Worm (Caenorhabditis elegans) whole organism, young adult: ENCODE data around the gene Y49F6B.19.

Experiments used
- F10E7.11 ChIP-seq: sonication (generic microtip); optimal IDR thresholded peaks from 2 replicates; lab custom pipeline; 2017; ENCODE audit warnings: mild to moderate bottlenecking, missing genetic modification characterization, moderate library complexity, missing compliant biosample characterization
- F23B12.7 ChIP-seq: sonication (generic microtip); optimal IDR thresholded peaks from 2 replicates; lab custom pipeline; 2017; ENCODE audit warnings: missing genetic modification characterization, mild to moderate bottlenecking, missing compliant biosample characterization, antibody characterized with exemption, moderate library complexity; ENCODE audit not compliant: insufficient read depth
- K11D2.4 ChIP-seq: fragments of 200-800 bp; sonication (Bioruptor generic); IDR thresholded peaks from 2 replicates; pipeline ENCODE4 v1.3.6; 2022; ENCODE audit warnings: missing genetic modification reagents, missing genetic modification characterization, missing compliant biosample characterization
- T26A5.8 ChIP-seq: sonication (generic microtip); optimal IDR thresholded peaks from 2 replicates; lab custom pipeline; 2016; ENCODE audit warnings: missing genetic modification characterization, missing compliant biosample characterization
- Y67H2A.10 ChIP-seq: fragments of 200-800 bp; sonication (Bioruptor generic); conservative IDR thresholded peaks from 2 replicates; pipeline ENCODE4 v1.3.6; 2022; ENCODE audit warnings: missing genetic modification reagents, missing genetic modification characterization, missing compliant biosample characterization
- Y79H2A.3 ChIP-seq: fragments of 200-800 bp; sonication (Bioruptor generic); conservative IDR thresholded peaks from 2 replicates; pipeline ENCODE4 v1.3.6; 2022; ENCODE audit warnings: missing genetic modification reagents, missing genetic modification characterization, missing compliant biosample characterization
- Y95B8A.8 ChIP-seq: fragments of 200-800 bp; sonication (Bioruptor generic); IDR thresholded peaks from 2 replicates; pipeline ENCODE4 v1.3.6; 2022; ENCODE audit warnings: missing genetic modification reagents, missing genetic modification characterization, missing compliant biosample characterization
- ZK185.1 ChIP-seq: sonication (generic microtip); optimal IDR thresholded peaks from 2 replicates; lab custom pipeline; 2016; ENCODE audit warnings: mild to moderate bottlenecking, missing genetic modification characterization, missing compliant biosample characterization; ENCODE audit not compliant: poor library complexity, severe bottlenecking
- ama-1 ChIP-seq, 3 experiments: fragments of 150-350 bp in 1 of 3; sonication (generic microtip) in 2 of 3; optimal IDR thresholded peaks; 2 replicates each; lab custom pipeline; 2014 to 2018; ENCODE audit warnings: missing biosample characterization in 2 of 3, missing genetic modification characterization in 2 of 3, missing genetic modification reagents in 2 of 3
- aptf-3 ChIP-seq: fragments of 200-800 bp; sonication (Bioruptor generic); IDR thresholded peaks from 2 replicates; pipeline ENCODE4 v1.3.6; 2022; ENCODE audit warnings: missing genetic modification characterization, missing compliant biosample characterization
- attf-3 ChIP-seq: fragments of 200-800 bp; sonication (Bioruptor generic); conservative IDR thresholded peaks from 2 replicates; pipeline ENCODE4 v1.3.6; 2022; ENCODE audit warnings: missing genetic modification reagents, missing genetic modification characterization, missing compliant biosample characterization
- attf-6 ChIP-seq: fragments of 200-800 bp; sonication (Bioruptor generic); IDR thresholded peaks from 2 replicates; pipeline ENCODE4 v1.3.6; 2022; ENCODE audit warnings: missing genetic modification reagents, missing genetic modification characterization, missing compliant biosample characterization
- bed-2 ChIP-seq: fragments of 200-800 bp; sonication (Bioruptor generic); IDR thresholded peaks from 2 replicates; pipeline ENCODE4 v1.3.6; 2022; ENCODE audit warnings: missing genetic modification reagents, missing genetic modification characterization, missing compliant biosample characterization
- ceh-100 ChIP-seq: fragments of 200-800 bp; sonication (Bioruptor generic); IDR thresholded peaks from 2 replicates; pipeline ENCODE4 v1.3.6; 2022; ENCODE audit warnings: missing genetic modification reagents, missing genetic modification characterization, missing compliant biosample characterization
- ceh-27 ChIP-seq: fragments of 200-800 bp; sonication (Bioruptor generic); optimal IDR thresholded peaks from 2 replicates; lab custom pipeline; 2018; ENCODE audit warnings: mild to moderate bottlenecking, missing genetic modification characterization, moderate library complexity, missing compliant biosample characterization
- ceh-91 ChIP-seq: fragments of 200-800 bp; sonication (Bioruptor generic); IDR thresholded peaks from 2 replicates; pipeline ENCODE4 v1.3.6; 2022; ENCODE audit warnings: missing genetic modification reagents, missing genetic modification characterization, missing compliant biosample characterization
- dpff-1 ChIP-seq: sonication (generic microtip); optimal IDR thresholded peaks from 2 replicates; lab custom pipeline; 2017; ENCODE audit warnings: mild to moderate bottlenecking, missing genetic modification characterization, missing compliant biosample characterization
- efl-1 ChIP-seq: fragments of 150-350 bp; optimal IDR thresholded peaks from 2 replicates; lab custom pipeline; 2014; ENCODE audit warnings: missing biosample characterization, missing genetic modification reagents, missing genetic modification characterization
- fkh-3 ChIP-seq: sonication (generic microtip); optimal IDR thresholded peaks from 2 replicates; lab custom pipeline; 2016; ENCODE audit warnings: mild to moderate bottlenecking, missing genetic modification characterization, missing compliant biosample characterization
- hlh-12 ChIP-seq: sonication (generic microtip); optimal IDR thresholded peaks from 2 replicates; lab custom pipeline; 2016; ENCODE audit warnings: missing genetic modification characterization, missing compliant biosample characterization
- hrde-1 ChIP-seq: sonication (generic microtip); optimal IDR thresholded peaks from 2 replicates; lab custom pipeline; 2016; ENCODE audit warnings: missing genetic modification characterization, mild to moderate bottlenecking, missing compliant biosample characterization, moderate library complexity, missing genotype, missing genetic modification reagents, borderline replicate concordance
- hsf-1 ChIP-seq: fragments of 200-800 bp; sonication (Bioruptor generic); IDR thresholded peaks from 2 replicates; pipeline ENCODE4 v1.3.6; 2022; ENCODE audit warnings: missing genetic modification reagents, missing genetic modification characterization, missing compliant biosample characterization
- lin-40 ChIP-seq: sonication (generic microtip); optimal IDR thresholded peaks from 2 replicates; lab custom pipeline; 2016; ENCODE audit warnings: missing genetic modification characterization, mild to moderate bottlenecking, missing compliant biosample characterization, missing genotype, missing genetic modification reagents
- lir-1 ChIP-seq: fragments of 200-800 bp; sonication (Bioruptor generic); conservative IDR thresholded peaks from 2 replicates; pipeline ENCODE4 v1.3.6; 2022; ENCODE audit warnings: missing genetic modification reagents, missing genetic modification characterization, missing compliant biosample characterization
- lsy-27 ChIP-seq: sonication (generic microtip); optimal IDR thresholded peaks from 2 replicates; lab custom pipeline; 2017; ENCODE audit warnings: missing genetic modification characterization, mild to moderate bottlenecking, missing compliant biosample characterization, antibody characterized with exemption, missing genotype, borderline replicate concordance; ENCODE audit not compliant: insufficient read depth
- madf-8 ChIP-seq: fragments of 200-800 bp; sonication (Bioruptor generic); conservative IDR thresholded peaks from 2 replicates; pipeline ENCODE4 v1.3.6; 2022; ENCODE audit warnings: missing genetic modification reagents, missing genetic modification characterization, missing compliant biosample characterization
- mel-28 ChIP-seq: sonication (generic microtip); optimal IDR thresholded peaks from 2 replicates; lab custom pipeline; 2016; ENCODE audit warnings: borderline replicate concordance, mild to moderate bottlenecking, missing genetic modification characterization, missing compliant biosample characterization
- mxl-1 ChIP-seq: sonication (generic microtip); optimal IDR thresholded peaks from 2 replicates; lab custom pipeline; 2016; ENCODE audit warnings: missing genetic modification characterization, missing compliant biosample characterization
- nfya-2 ChIP-seq: fragments of 200-800 bp; sonication (Bioruptor generic); IDR thresholded peaks from 2 replicates; pipeline ENCODE4 v1.3.6; 2022; ENCODE audit warnings: missing genetic modification reagents, missing genetic modification characterization, missing compliant biosample characterization
- nfyb-1 ChIP-seq: fragments of 200-800 bp; sonication (Bioruptor generic); IDR thresholded peaks from 2 replicates; pipeline ENCODE4 v1.3.6; 2022; ENCODE audit warnings: missing genetic modification reagents, missing genetic modification characterization, missing compliant biosample characterization
- pha-4 ChIP-seq: fragments of 150-350 bp; sonication (generic microtip); optimal IDR thresholded peaks from 2 replicates; lab custom pipeline; 2014; ENCODE audit warnings: missing biosample characterization, missing genetic modification reagents, missing genetic modification characterization
- repo-1 ChIP-seq: sonication (generic microtip); optimal IDR thresholded peaks from 2 replicates; lab custom pipeline; 2017; ENCODE audit warnings: mild to moderate bottlenecking, missing genetic modification characterization, missing compliant biosample characterization
- rpc-1 ChIP-seq, 2 experiments: fragments of 150-350 bp in 1 of 2; sonication (generic microtip) in 1 of 2; optimal IDR thresholded peaks; 2 replicates each; lab custom pipeline; 2014 to 2018; ENCODE audit warnings: missing biosample characterization in 1 of 2, missing genetic modification characterization in 1 of 2, missing genetic modification reagents in 1 of 2, missing genotype in 1 of 2
- sdz-38 ChIP-seq: sonication (generic microtip); optimal IDR thresholded peaks from 2 replicates; lab custom pipeline; 2016; ENCODE audit warnings: missing genotype, missing genetic modification characterization, missing compliant biosample characterization
- snpc-3.4 ChIP-seq: sonication (generic microtip); optimal IDR thresholded peaks from 2 replicates; lab custom pipeline; 2017; ENCODE audit warnings: missing genetic modification characterization, mild to moderate bottlenecking, missing compliant biosample characterization, antibody characterized with exemption, moderate library complexity, missing genotype, missing genetic modification reagents
- snpc-4 ChIP-seq, 5 experiments: fragments of 150-350 bp in 1 of 5; sonication (generic microtip) in 4 of 5; optimal IDR thresholded peaks; 2 replicates each; lab custom pipeline; 2014 to 2018; ENCODE audit warnings: missing genetic modification characterization in 5 of 5, missing biosample characterization in 3 of 5, antibody characterized with exemption in 2 of 5, mild to moderate bottlenecking in 2 of 5, missing compliant biosample characterization in 2 of 5, missing genotype in 2 of 5, moderate library complexity in 2 of 5, missing genetic modification reagents in 1 of 5
- tbx-9 ChIP-seq: sonication (generic microtip); optimal IDR thresholded peaks from 2 replicates; lab custom pipeline; 2016; ENCODE audit warnings: borderline replicate concordance, missing genetic modification characterization, inconsistent platforms, missing compliant biosample characterization
- tlf-1 ChIP-seq: fragments of 200-800 bp; sonication (Bioruptor generic); optimal IDR thresholded peaks from 2 replicates; lab custom pipeline; 2018; ENCODE audit warnings: mild to moderate bottlenecking, missing genetic modification characterization, missing compliant biosample characterization
- unc-130 ChIP-seq: sonication (generic microtip); optimal IDR thresholded peaks from 2 replicates; lab custom pipeline; 2016; ENCODE audit warnings: missing genetic modification reagents, missing genetic modification characterization, missing compliant biosample characterization
- unc-62 ChIP-seq: fragments of 150-350 bp; optimal IDR thresholded peaks from 2 replicates; lab custom pipeline; 2014; ENCODE audit warnings: missing biosample characterization, missing genetic modification reagents, missing genetic modification characterization
- zfh-2 ChIP-seq: fragments of 200-800 bp; sonication (Bioruptor generic); conservative IDR thresholded peaks from 2 replicates; pipeline ENCODE4 v1.3.6; 2022; ENCODE audit warnings: missing genetic modification reagents, missing genetic modification characterization, missing compliant biosample characterization
- ztf-18 ChIP-seq: sonication (generic microtip); optimal IDR thresholded peaks from 2 replicates; lab custom pipeline; 2016; ENCODE audit warnings: missing genotype, mild to moderate bottlenecking, missing genetic modification characterization, missing compliant biosample characterization
- ztf-28 ChIP-seq: fragments of 200-800 bp; sonication (Bioruptor generic); IDR thresholded peaks from 2 replicates; pipeline ENCODE4 v1.3.6; 2022; ENCODE audit warnings: missing genetic modification reagents, missing genetic modification characterization, missing compliant biosample characterization
- ztf-3 ChIP-seq: fragments of 200-800 bp; sonication (Bioruptor generic); optimal IDR thresholded peaks from 2 replicates; lab custom pipeline; 2018; ENCODE audit warnings: mild to moderate bottlenecking, missing genetic modification characterization, missing compliant biosample characterization

Y49F6B.19 gene

DNA sequence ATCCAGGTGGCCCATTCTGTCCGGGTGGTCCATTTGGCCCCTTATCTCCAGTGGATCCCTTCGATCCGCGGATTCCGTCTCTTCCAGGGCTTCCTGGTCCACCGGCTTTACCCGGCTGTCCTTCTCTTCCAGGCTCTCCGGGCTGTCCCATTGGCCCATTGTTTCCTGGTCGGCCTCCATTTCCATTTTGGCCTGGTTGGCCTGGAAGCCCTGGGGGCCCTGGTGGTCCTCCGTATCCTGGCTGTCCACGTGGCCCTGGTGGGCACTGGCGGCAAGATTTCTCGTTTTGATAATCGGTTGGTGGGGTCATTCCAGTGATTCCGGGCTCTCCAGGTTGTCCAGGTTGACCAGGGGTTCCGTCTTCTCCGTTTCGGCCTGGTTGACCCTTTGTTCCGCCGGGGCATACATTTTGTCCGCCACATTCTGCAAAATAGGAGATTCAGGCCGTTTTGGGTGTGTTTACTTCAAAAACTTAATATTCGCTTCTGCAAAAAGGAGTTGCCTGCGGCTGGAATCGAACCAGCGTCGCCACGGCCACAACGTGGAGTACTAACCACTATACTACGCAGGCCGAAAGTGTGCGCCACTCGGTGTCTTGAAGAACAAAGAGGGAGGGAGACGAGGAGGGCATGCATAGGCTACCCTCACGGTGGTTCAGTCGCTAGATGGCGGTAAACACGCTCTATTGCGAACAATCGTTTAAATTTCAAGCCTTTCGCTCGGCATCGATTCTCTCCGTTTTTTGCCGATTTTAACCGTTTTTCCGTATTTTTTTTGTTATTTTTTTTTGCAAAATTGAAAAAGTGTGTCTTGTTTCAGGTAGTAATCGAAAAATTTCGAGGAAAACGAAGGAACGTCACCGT, 9.1 kb upstream of the Y49F6B.19 start, which contains the start of gene W09G10.9 (continued):
- peak; percentile 43 for TF ChIP-seq snpc-3.4
- TF ChIP-seq repo-1: no peak
- TF ChIP-seq attf-6 (GFP tag; lab: Robert Waterston, UW): peak; percentile 64; the same call in 1 of the 2 replicates
- no peak for TF ChIP-seq ztf-3
- peak; percentile 74 for TF ChIP-seq ceh-27
- peak; percentile 23 for TF ChIP-seq ztf-18 (tag; lab: Kevin White, UChicago)
- TF ChIP-seq ztf-28 (GFP tag; lab: Robert Waterston, UW): peak; percentile 70; the same call in 1 of the 2 replicates
- peak; percentile 68 for TF ChIP-seq rpc-1 (optimal IDR thresholded peaks at IDR 0.05; lab: Kevin White, UChicago)
- peak; percentile 73 for TF ChIP-seq rpc-1 (tag; optimal IDR thresholded peaks at IDR 0.05; lab: Kevin White, UChicago)
- TF ChIP-seq bed-2 (GFP tag; lab: Robert Waterston, UW): no peak
- no peak for TF ChIP-seq mel-28
- TF ChIP-seq mxl-1 (tag; lab: Kevin White, UChicago): no peak
- no peak for TF ChIP-seq Y67H2A.10 (GFP tag; lab: Robert Waterston, UW)
- TF ChIP-seq sdz-38 (tag; lab: Kevin White, UChicago): no peak
- TF ChIP-seq hsf-1 (GFP tag; lab: Robert Waterston, UW): no peak
- TF ChIP-seq F23B12.7: peak; percentile 57
- TF ChIP-seq unc-130 (GFP tag; lab: Kevin White, UChicago): no peak
- peak; percentile 68; the same call in 1 of the 2 replicates for TF ChIP-seq lir-1 (GFP tag; lab: Robert Waterston, UW)
- no peak for TF ChIP-seq dpff-1 (tag; lab: Kevin White, UChicago)
- no peak for TF ChIP-seq ceh-91 (GFP tag; lab: Robert Waterston, UW)
- TF ChIP-seq F10E7.11 (tag; lab: Kevin White, UChicago): no peak
- TF ChIP-seq pha-4: no peak
- peak; percentile 83 for TF ChIP-seq Y95B8A.8 (GFP tag; lab: Robert Waterston, UW)
- peak; percentile 72 for TF ChIP-seq attf-3 (GFP tag; lab: Robert Waterston, UW)
- no peak for TF ChIP-seq tlf-1 (GFP tag; lab: Kevin White, UChicago)
- TF ChIP-seq ZK185.1 (tag; lab: Kevin White, UChicago): peak; percentile 71
- no peak; the same call in 1 of the 2 replicates for TF ChIP-seq madf-8
- peak; percentile 84 for TF ChIP-seq K11D2.4 (GFP tag; lab: Robert Waterston, UW)
- TF ChIP-seq ama-1 (optimal IDR thresholded peaks at IDR 0.05; lab: Kevin White, UChicago): no peak
- TF ChIP-seq ama-1 (GFP tag; optimal IDR thresholded peaks at IDR 0.05; lab: Kevin White, UChicago): peak in 1 of 2 experiments; percentile 44
- TF ChIP-seq hrde-1 (tag; lab: Kevin White, UChicago): peak; percentile 4
- TF ChIP-seq Y79H2A.3 (GFP tag; lab: Robert Waterston, UW): 0 out of 2 replicates have a peak, but pooled peaks have one; percentile 65
- peak; percentile 61 for TF ChIP-seq lin-40 (tag; lab: Kevin White, UChicago)
- TF ChIP-seq fkh-3 (tag; lab: Kevin White, UChicago): no peak
- TF ChIP-seq hlh-12 (tag; lab: Kevin White, UChicago): no peak
- TF ChIP-seq lsy-27 (tag; lab: Kevin White, UChicago): no peak
- TF ChIP-seq nfya-2 (GFP tag; lab: Robert Waterston, UW): no peak
- no peak for TF ChIP-seq tbx-9 (tag; lab: Kevin White, UChicago)
- TF ChIP-seq T26A5.8 (tag; lab: Kevin White, UChicago): no peak
- peak; percentile 90 for TF ChIP-seq nfyb-1
- TF ChIP-seq ceh-100 (GFP tag; lab: Robert Waterston, UW): peak; percentile 70
- TF ChIP-seq zfh-2: peak; percentile 82
- TF ChIP-seq efl-1: no peak
- no peak for TF ChIP-seq unc-62
- TF ChIP-seq snpc-4 (GFP tag; optimal IDR thresholded peaks at IDR 0.05; lab: Kevin White, UChicago): peak; percentile 1
- TF ChIP-seq snpc-4 (tag; optimal IDR thresholded peaks at IDR 0.05; lab: Kevin White, UChicago): peak in 2 of 4 experiments; percentile 47 to 52
- TF ChIP-seq aptf-3 (GFP tag; lab: Robert Waterston, UW): no peak
